Worm (Caenorhabditis elegans) whole organism, late embryonic: ENCODE data around the gene unc-31.

Experiments
- C08G9.2 ChIP-seq: sonication (generic microtip); optimal IDR thresholded peaks from 2 replicates; lab custom pipeline; 2016; ENCODE audit warnings: mild to moderate bottlenecking, missing genetic modification characterization, moderate library complexity, missing compliant biosample characterization
- F13H6.1 ChIP-seq: sonication (generic microtip); optimal IDR thresholded peaks from 2 replicates; lab custom pipeline; 2016; ENCODE audit warnings: missing genetic modification characterization, missing compliant biosample characterization
- K09A11.1 ChIP-seq: sonication (generic microtip); optimal IDR thresholded peaks from 2 replicates; lab custom pipeline; 2017; ENCODE audit warnings: antibody characterized with exemption, mild to moderate bottlenecking, missing genetic modification characterization, missing compliant biosample characterization; ENCODE audit not compliant: insufficient read depth
- ceh-18 ChIP-seq: sonication (generic microtip); optimal IDR thresholded peaks from 2 replicates; lab custom pipeline; 2016; ENCODE audit warnings: missing genetic modification characterization, missing compliant biosample characterization
- ceh-2 ChIP-seq: sonication (generic microtip); optimal IDR thresholded peaks from 2 replicates; lab custom pipeline; 2016; ENCODE audit warnings: missing genotype, missing genetic modification characterization, missing compliant biosample characterization
- ceh-22 ChIP-seq: sonication (generic microtip); optimal IDR thresholded peaks from 2 replicates; lab custom pipeline; 2017; ENCODE audit warnings: missing biosample characterization, missing genetic modification characterization
- ceh-30 ChIP-seq: fragments of 150-350 bp; optimal IDR thresholded peaks from 2 replicates; lab custom pipeline; 2014; ENCODE audit warnings: missing biosample characterization, missing genetic modification characterization
- ceh-31 ChIP-seq: sonication (generic microtip); optimal IDR thresholded peaks from 2 replicates; lab custom pipeline; 2016; ENCODE audit warnings: missing genetic modification characterization, missing compliant biosample characterization
- ceh-34 ChIP-seq: sonication (generic microtip); optimal IDR thresholded peaks from 2 replicates; lab custom pipeline; 2016; ENCODE audit warnings: mild to moderate bottlenecking, missing genetic modification characterization, missing compliant biosample characterization
- ceh-45 ChIP-seq: fragments of 200-800 bp; sonication (Bioruptor generic); IDR thresholded peaks from 2 replicates; pipeline ENCODE4 v1.3.6; 2022; ENCODE audit warnings: missing genetic modification reagents, missing genetic modification characterization, missing compliant biosample characterization
- ceh-48 ChIP-seq: sonication (generic microtip); optimal IDR thresholded peaks from 2 replicates; lab custom pipeline; 2016; ENCODE audit warnings: missing genetic modification characterization, inconsistent platforms, missing compliant biosample characterization
- ceh-6 ChIP-seq: fragments of 200-800 bp; sonication (Bioruptor generic); optimal IDR thresholded peaks from 2 replicates; lab custom pipeline; 2018; ENCODE audit warnings: mild to moderate bottlenecking, missing genetic modification characterization, missing compliant biosample characterization
- dmd-4 ChIP-seq: sonication (generic microtip); optimal IDR thresholded peaks from 2 replicates; lab custom pipeline; 2016; ENCODE audit warnings: borderline replicate concordance, missing genetic modification characterization, missing compliant biosample characterization
- elt-2 ChIP-seq: sonication (generic microtip); optimal IDR thresholded peaks from 2 replicates; lab custom pipeline; 2016; ENCODE audit warnings: missing genetic modification reagents, missing genetic modification characterization, missing compliant biosample characterization
- ets-4 ChIP-seq: sonication (generic microtip); optimal IDR thresholded peaks from 2 replicates; lab custom pipeline; 2016; ENCODE audit warnings: missing genetic modification characterization, missing compliant biosample characterization
- fkh-10 ChIP-seq: fragments of 150-350 bp; optimal IDR thresholded peaks from 2 replicates; lab custom pipeline; 2014; ENCODE audit warnings: missing biosample characterization, missing genetic modification reagents, missing genetic modification characterization
- fkh-6 ChIP-seq: sonication (generic microtip); optimal IDR thresholded peaks from 2 replicates; lab custom pipeline; 2016; ENCODE audit warnings: missing genetic modification characterization, missing compliant biosample characterization
- gmeb-2 ChIP-seq: sonication (generic microtip); optimal IDR thresholded peaks from 2 replicates; lab custom pipeline; 2016; ENCODE audit warnings: missing genetic modification characterization, inconsistent platforms, missing compliant biosample characterization
- hlh-8 ChIP-seq: sonication (generic microtip); optimal IDR thresholded peaks from 2 replicates; lab custom pipeline; 2016; ENCODE audit warnings: missing genotype, missing genetic modification characterization, missing compliant biosample characterization
- lim-6 ChIP-seq: sonication (generic microtip); optimal IDR thresholded peaks from 2 replicates; lab custom pipeline; 2016; ENCODE audit warnings: missing genetic modification characterization, missing compliant biosample characterization
- nfya-1 ChIP-seq: sonication (generic microtip); optimal IDR thresholded peaks from 2 replicates; lab custom pipeline; 2017; ENCODE audit warnings: missing genetic modification characterization, mild to moderate bottlenecking, missing compliant biosample characterization, antibody characterized with exemption, moderate library complexity
- nhr-232 ChIP-seq: sonication (generic microtip); optimal IDR thresholded peaks from 2 replicates; lab custom pipeline; 2016; ENCODE audit warnings: missing genetic modification characterization, missing compliant biosample characterization
- pag-3 ChIP-seq: sonication (generic microtip); optimal IDR thresholded peaks from 2 replicates; lab custom pipeline; 2016; ENCODE audit warnings: missing compliant biosample characterization, missing genetic modification characterization, borderline replicate concordance
- pha-2 ChIP-seq: sonication (generic microtip); optimal IDR thresholded peaks from 2 replicates; lab custom pipeline; 2017; ENCODE audit warnings: mild to moderate bottlenecking, missing genetic modification characterization, missing compliant biosample characterization
- pha-4 ChIP-seq: fragments of 150-350 bp; optimal IDR thresholded peaks from 2 replicates; lab custom pipeline; 2018; ENCODE audit warnings: missing biosample characterization, missing genetic modification reagents, missing genetic modification characterization
- pqm-1 ChIP-seq: sonication (generic microtip); optimal IDR thresholded peaks from 2 replicates; lab custom pipeline; 2016; ENCODE audit warnings: missing genetic modification characterization, missing compliant biosample characterization
- pros-1 ChIP-seq: fragments of 150-350 bp; optimal IDR thresholded peaks from 2 replicates; lab custom pipeline; 2014; ENCODE audit warnings: missing biosample characterization, missing genetic modification reagents, missing genetic modification characterization
- ref-2 ChIP-seq: sonication (generic microtip); optimal IDR thresholded peaks from 2 replicates; lab custom pipeline; 2016; ENCODE audit warnings: missing genetic modification characterization, missing compliant biosample characterization
- rnt-1 ChIP-seq: sonication (generic microtip); optimal IDR thresholded peaks from 2 replicates; lab custom pipeline; 2016; ENCODE audit warnings: missing genetic modification characterization, missing compliant biosample characterization
- sdc-2 ChIP-seq: sonication (generic microtip); optimal IDR thresholded peaks from 2 replicates; lab custom pipeline; 2016; ENCODE audit warnings: missing genotype, missing genetic modification characterization, missing compliant biosample characterization
- sox-4 ChIP-seq: sonication (generic microtip); optimal IDR thresholded peaks from 2 replicates; lab custom pipeline; 2017; ENCODE audit warnings: mild to moderate bottlenecking, missing genetic modification characterization, inconsistent platforms, missing compliant biosample characterization
- syd-9 ChIP-seq: sonication (generic microtip); optimal IDR thresholded peaks from 2 replicates; lab custom pipeline; 2016; ENCODE audit warnings: mild to moderate bottlenecking, missing genetic modification characterization, moderate library complexity, missing compliant biosample characterization
- tbx-2 ChIP-seq: sonication (generic microtip); optimal IDR thresholded peaks from 2 replicates; lab custom pipeline; 2016; ENCODE audit warnings: missing genetic modification characterization, missing compliant biosample characterization
- tbx-7 ChIP-seq: sonication (generic microtip); optimal IDR thresholded peaks from 2 replicates; lab custom pipeline; 2016; ENCODE audit warnings: missing genotype, missing genetic modification characterization, missing compliant biosample characterization
- ttx-3 ChIP-seq: sonication (generic microtip); optimal IDR thresholded peaks from 2 replicates; lab custom pipeline; 2016; ENCODE audit warnings: missing genetic modification reagents, missing genetic modification characterization, missing compliant biosample characterization
- unc-3 ChIP-seq, 2 experiments: fragments of 200-800 bp in 1 of 2; sonication (Bioruptor generic) in 1 of 2; sonication (generic microtip) in 1 of 2; conservative IDR thresholded peaks in 1 of 2; optimal IDR thresholded peaks in 1 of 2; 2 replicates each; pipeline versions ENCODE4 v1.3.6 to Lab custom; 2016 to 2022; ENCODE audit warnings: missing compliant biosample characterization in 2 of 2, missing genetic modification characterization in 2 of 2, missing genetic modification reagents in 1 of 2
- unc-42 ChIP-seq: sonication (generic microtip); optimal IDR thresholded peaks from 2 replicates; lab custom pipeline; 2016; ENCODE audit warnings: missing genotype, missing genetic modification characterization, missing compliant biosample characterization
- ztf-16 ChIP-seq: sonication (generic microtip); optimal IDR thresholded peaks from 2 replicates; lab custom pipeline; 2017; ENCODE audit warnings: missing genetic modification characterization, missing compliant biosample characterization

unc-31 gene

ce11 chrIV:12748760-12749159 lies 24.9 kb upstream of the unc-31 start:
- TF ChIP-seq K09A11.1 (tag; lab: Kevin White, UChicago) = no peak
- TF ChIP-seq unc-3 (GFP tag; conservative IDR thresholded peaks at IDR 0.05; lab: Robert Waterston, UW) = no peak
- no peak for TF ChIP-seq unc-3 (tag; optimal IDR thresholded peaks at IDR 0.05; lab: Kevin White, UChicago)
- TF ChIP-seq elt-2 (tag; lab: Kevin White, UChicago) = no peak
- TF ChIP-seq rnt-1 (tag; lab: Kevin White, UChicago) = no peak
- no peak for TF ChIP-seq pha-2 (tag; lab: Kevin White, UChicago)
- no peak for TF ChIP-seq F13H6.1
- no peak for TF ChIP-seq ceh-34 (tag; lab: Kevin White, UChicago)
- no peak for TF ChIP-seq ceh-31
- TF ChIP-seq pha-4 (tag; lab: Kevin White, UChicago) = no peak
- no peak for TF ChIP-seq pag-3 (tag; lab: Kevin White, UChicago)
- TF ChIP-seq sdc-2 (tag; lab: Kevin White, UChicago) = no peak
- no peak for TF ChIP-seq fkh-6

ce11 chrIV:12754170-12754569 lies 19.5 kb upstream of the unc-31 start:
- TF ChIP-seq nhr-232 (tag; lab: Kevin White, UChicago) (no peak), nfya-1 (tag; lab: Kevin White, UChicago) (peak; percentile 60), fkh-10 (GFP tag; lab: Kevin White, UChicago) (no peak)
- TF ChIP-seq, all 69 proteins: peak for 1

- TF ChIP-seq ceh-45 (no peak), nfya-1 (tag; lab: Kevin White, UChicago) (peak; percentile 69), ceh-22 (tag; lab: Kevin White, UChicago) (no peak), syd-9 (tag; lab: Kevin White, UChicago) (no peak)
These were observed 18.0 kb upstream of the unc-31 start for ce11 chrIV:12755641-12756040.

- TF ChIP-seq hlh-8 (tag; lab: Kevin White, UChicago) = no peak
- no peak for TF ChIP-seq nfya-1 (tag; lab: Kevin White, UChicago)
- no peak for TF ChIP-seq gmeb-2 (tag; lab: Kevin White, UChicago)
- TF ChIP-seq ceh-30 (tag; lab: Kevin White, UChicago) = no peak
- TF ChIP-seq sdc-2 (tag; lab: Kevin White, UChicago) = no peak
These were observed 16.2 kb upstream of the unc-31 start, which contains the start of gene flp-9 for ce11 chrIV:12757470-12757869. TSS of gene flp-9 (minus strand) at chrIV:12757570.

ce11 chrIV:12762782-12763181 lies 10.9 kb upstream of the unc-31 start:
- TF ChIP-seq ztf-16 (tag; lab: Kevin White, UChicago) (no peak), unc-42 (tag; lab: Kevin White, UChicago) (peak; percentile 90)

ce11 chrIV:12765067-12765466 lies 8.6 kb upstream of the unc-31 start, which contains the start of gene ZK897.10:
TSS of gene ZK897.10 (plus strand) at chrIV:12765351.
- TF ChIP-seq ceh-2 (tag; lab: Kevin White, UChicago) = no peak
- TF ChIP-seq tbx-7 (tag; lab: Kevin White, UChicago) = no peak
- TF ChIP-seq elt-2 (tag; lab: Kevin White, UChicago) = peak; percentile 86

- TF ChIP-seq tbx-2 (tag; lab: Kevin White, UChicago) (peak; percentile 65), ceh-31 (peak; percentile 85), C08G9.2 (peak; percentile 50), ceh-48 (tag; lab: Kevin White, UChicago) (peak; percentile 81), lim-6 (no peak), ttx-3 (tag; lab: Kevin White, UChicago) (no peak), ceh-6 (GFP tag; lab: Kevin White, UChicago) (no peak), fkh-10 (GFP tag; lab: Kevin White, UChicago) (peak; percentile 50), nfya-1 (tag; lab: Kevin White, UChicago) (peak; percentile 44), pha-2 (tag; lab: Kevin White, UChicago) (no peak), pha-4 (tag; lab: Kevin White, UChicago) (no peak), tbx-7 (tag; lab: Kevin White, UChicago) (no peak), ceh-34 (tag; lab: Kevin White, UChicago) (peak; percentile 59), ref-2 (tag; lab: Kevin White, UChicago) (peak; percentile 56), dmd-4 (tag; lab: Kevin White, UChicago) (peak; percentile 28), F13H6.1 (peak; percentile 5), sox-4 (tag; lab: Kevin White, UChicago) (no peak), ceh-18 (tag; lab: Kevin White, UChicago) (peak; percentile 72), unc-42 (tag; lab: Kevin White, UChicago) (peak; percentile 90), pqm-1 (tag; lab: Kevin White, UChicago) (no peak), ceh-30 (tag; lab: Kevin White, UChicago) (no peak), pros-1 (peak; percentile 29), ets-4 (tag; lab: Kevin White, UChicago) (no peak), nhr-232 (tag; lab: Kevin White, UChicago) (no peak)
These were observed 2.3 kb upstream of the unc-31 start for ce11 chrIV:12771414-12771813.
